Fruit fly (Drosophila melanogaster): Measurements from ENCODE around the gene Cog7.
A peak's percentile ranks its signal among the peaks of the same experiment; 100 is the strongest.

Gene Cog7

dm6 chr3R:29894393-29894792 is 38.5 kb downstream of the Cog7 start (continued):
- TF ChIP-seq Eip74EF (GFP tag; optimal IDR thresholded peaks at IDR 0.05) (peak in 1 of 2 experiments; percentile 51), CG31441 (GFP tag; IDR thresholded peaks at IDR 0.05) (peak; percentile 76), tap (tag; optimal IDR thresholded peaks at IDR 0.05) (peak; percentile 61), BtbVII (GFP tag; optimal IDR thresholded peaks at IDR 0.05) (peak; percentile 58), pfk (GFP tag; optimal IDR thresholded peaks at IDR 0.05) (no peak), CG12391 (tag; optimal IDR thresholded peaks at IDR 0.05) (peak; percentile 43), CG2889 (GFP tag; IDR thresholded peaks at IDR 0.05) (0 out of 3 replicates have a peak, but pooled peaks have one; percentile 40), Dp (GFP tag; optimal IDR thresholded peaks at IDR 0.05) (no peak), hth (optimal IDR thresholded peaks at IDR 0.05) (no peak), Myb (GFP tag; optimal IDR thresholded peaks at IDR 0.05) (peak; percentile 32), Ets65A (GFP tag) (peak; percentile 80), HLH3B (GFP tag; IDR thresholded peaks at IDR 0.05) (peak; percentile 67), knrl (GFP tag; IDR thresholded peaks at IDR 0.05; ENCODE audit: partially characterized antibody) (no peak), Stat92E (GFP tag; optimal IDR thresholded peaks at IDR 0.05) (no peak), hkb (optimal IDR thresholded peaks at IDR 0.05) (no peak), hkb (GFP tag; IDR thresholded peaks at IDR 0.05) (peak; percentile 52), sr (GFP tag; IDR thresholded peaks at IDR 0.05) (peak; percentile 3; the same call in 1 of the 3 replicates), Bteb2 (GFP tag; optimal IDR thresholded peaks at IDR 0.05) (peak; percentile 52), maf-S (GFP tag; optimal IDR thresholded peaks at IDR 0.05) (peak; percentile 18), klu (GFP tag; IDR thresholded peaks at IDR 0.05) (peak; percentile 43), otp (GFP tag; IDR thresholded peaks at IDR 0.05) (no peak), HLH4C (GFP tag; IDR thresholded peaks at IDR 0.05; ENCODE audit: partially characterized antibody) (no peak), CG2678 (tag; optimal IDR thresholded peaks at IDR 0.05) (peak; percentile 84), mirr (GFP tag; optimal IDR thresholded peaks at IDR 0.05) (peak; percentile 14), hb (GFP tag; IDR thresholded peaks at IDR 0.05; ENCODE audit: partially characterized antibody) (no peak), cato (GFP tag; optimal IDR thresholded peaks at IDR 0.05; ENCODE audit: borderline replicate concordance) (no peak), CG4424 (GFP tag; optimal IDR thresholded peaks at IDR 0.05) (peak; percentile 52), tll (GFP tag; optimal IDR thresholded peaks at IDR 0.05) (no peak), kah (GFP tag; optimal IDR thresholded peaks at IDR 0.05) (peak; percentile 6), sd (tag; optimal IDR thresholded peaks at IDR 0.05) (no peak), D19B (GFP tag; optimal IDR thresholded peaks at IDR 0.05) (peak; percentile 51), Dfd (GFP tag; optimal IDR thresholded peaks at IDR 0.05) (no peak), wek (GFP tag; optimal IDR thresholded peaks at IDR 0.05) (peak; percentile 27), CG1233 (GFP tag; optimal IDR thresholded peaks at IDR 0.05) (no peak), dpn (GFP tag; optimal IDR thresholded peaks at IDR 0.05) (peak; percentile 60 to 64), al (GFP tag; IDR thresholded peaks at IDR 0.05) (peak; percentile 76), CG3726 (GFP tag; IDR thresholded peaks at IDR 0.05) (no peak), Camta (GFP tag; optimal IDR thresholded peaks at IDR 0.05) (peak; percentile 27), CG7357 (GFP tag; IDR thresholded peaks at IDR 0.05) (peak; percentile 65; the same call in 2 of the 3 replicates), CG5953 (GFP tag; IDR thresholded peaks at IDR 0.05) (no peak), CG17328 (GFP tag; IDR thresholded peaks at IDR 0.05) (0 out of 2 replicates have a peak, but pooled peaks have one; percentile 5), lmd (GFP tag; IDR thresholded peaks at IDR 0.05) (peak; percentile 81), CG11085 (GFP tag; IDR thresholded peaks at IDR 0.05) (no peak), abd-A (tag; optimal IDR thresholded peaks at IDR 0.05) (no peak), unpg (GFP tag; optimal IDR thresholded peaks at IDR 0.05) (peak; percentile 69), CG34422 (GFP tag; IDR thresholded peaks at IDR 0.05) (peak; percentile 61; the same call in 2 of the 3 replicates), kay (GFP tag; optimal IDR thresholded peaks at IDR 0.05) (peak; percentile 10), cwo (GFP tag; optimal IDR thresholded peaks at IDR 0.05) (peak; percentile 42), p53 (GFP tag; optimal IDR thresholded peaks at IDR 0.05) (no peak), CG10462 (GFP tag; optimal IDR thresholded peaks at IDR 0.05) (no peak), CG9215 (GFP tag; IDR thresholded peaks at IDR 0.05) (peak; percentile 70)

Data from whole organism, embryonic.